Worm (Caenorhabditis elegans) whole organism, L1 larva: Measurements from ENCODE around the gene T22B2.1.

Experiments
- dpl-1 ChIP-seq, 3 experiments: fragments of 150-350 bp in 2 of 3; sonication (generic microtip) in 1 of 3; optimal IDR thresholded peaks; 2 replicates each; lab custom pipeline; 2014 to 2017; ENCODE audit warnings: missing biosample characterization in 3 of 3, missing genetic modification characterization in 3 of 3, missing genetic modification reagents in 3 of 3
- jun-1 ChIP-seq: fragments of 150-350 bp; optimal IDR thresholded peaks from 2 replicates; lab custom pipeline; 2014; ENCODE audit warnings: missing biosample characterization, missing genetic modification reagents, missing genetic modification characterization
- lin-39 ChIP-seq: fragments of 150-350 bp; optimal IDR thresholded peaks from 2 replicates; lab custom pipeline; 2014; ENCODE audit warnings: missing biosample characterization, missing genetic modification reagents, missing genetic modification characterization
- unc-86 ChIP-seq: sonication (generic microtip); optimal IDR thresholded peaks from 2 replicates; lab custom pipeline; 2016; ENCODE audit warnings: missing genetic modification characterization, missing compliant biosample characterization

ce11 chrX:3974160-3974559 is 48.3 kb downstream of the T22B2.1 start:
- TF ChIP-seq dpl-1 (GFP tag; optimal IDR thresholded peaks at IDR 0.05; lab: Kevin White, UChicago) (no peak), jun-1 (no peak), lin-39 (no peak), unc-86 (tag; lab: Kevin White, UChicago) (no peak)
